Worm (Caenorhabditis elegans) whole organism, midembryonic: ENCODE results near the gene gtap-1.

Experiments used
- T22C8.4 ChIP-seq: fragments of 200-800 bp; sonication (Bioruptor generic); IDR thresholded peaks from 2 replicates; pipeline ENCODE4 v1.3.6; 2022; ENCODE audit warnings: missing genetic modification characterization, missing compliant biosample characterization
- cog-1 ChIP-seq: sonication (generic microtip); optimal IDR thresholded peaks from 2 replicates; lab custom pipeline; 2016; ENCODE audit warnings: missing genetic modification characterization, missing compliant biosample characterization
- flt-1 ChIP-seq: fragments of 200-800 bp; sonication (Bioruptor generic); IDR thresholded peaks from 2 replicates; pipeline ENCODE4 v1.3.6; 2022; ENCODE audit warnings: missing genetic modification characterization, missing compliant biosample characterization
- klf-2 ChIP-seq: fragments of 200-800 bp; sonication (Bioruptor generic); conservative IDR thresholded peaks from 2 replicates; pipeline ENCODE4 v1.3.6; 2022; ENCODE audit warnings: missing genetic modification reagents, missing genetic modification characterization, missing compliant biosample characterization
- med-1 ChIP-seq: sonication (generic microtip); optimal IDR thresholded peaks from 2 replicates; lab custom pipeline; 2017; ENCODE audit warnings: missing genetic modification characterization, mild to moderate bottlenecking, missing compliant biosample characterization, antibody characterized with exemption, missing genetic modification reagents; ENCODE audit not compliant: insufficient read depth
- ref-1 ChIP-seq: fragments of 200-800 bp; sonication (Bioruptor generic); conservative IDR thresholded peaks from 2 replicates; pipeline ENCODE4 v1.3.6; 2022; ENCODE audit warnings: missing genetic modification reagents, missing genetic modification characterization, missing compliant biosample characterization
- tab-1 ChIP-seq: fragments of 200-800 bp; sonication (Bioruptor generic); IDR thresholded peaks from 2 replicates; pipeline ENCODE4 v1.3.6; 2022; ENCODE audit warnings: missing genetic modification characterization, missing compliant biosample characterization
- ztf-23 ChIP-seq: fragments of 200-800 bp; sonication (Bioruptor generic); IDR thresholded peaks from 2 replicates; pipeline ENCODE4 v1.3.6; 2022; ENCODE audit warnings: missing genetic modification reagents, missing genetic modification characterization, missing compliant biosample characterization
- ztf-29 ChIP-seq: fragments of 200-800 bp; sonication (Bioruptor generic); IDR thresholded peaks from 2 replicates; pipeline ENCODE4 v1.3.6; 2022; ENCODE audit warnings: missing genetic modification reagents, missing genetic modification characterization, missing compliant biosample characterization

- TF ChIP-seq med-1 (GFP tag; lab: Kevin White, UChicago) (no peak), tab-1 (GFP tag; lab: Robert Waterston, UW) (no peak), ztf-29 (no peak), cog-1 (tag; lab: Kevin White, UChicago) (no peak), flt-1 (no peak), T22C8.4 (GFP tag; lab: Robert Waterston, UW) (no peak), ref-1 (GFP tag; lab: Robert Waterston, UW) (no peak), klf-2 (GFP tag; lab: Robert Waterston, UW) (no peak), ztf-23 (GFP tag; lab: Robert Waterston, UW) (no peak)
Measured at ce11 chrII:5865405-5866308, 32.6 kb upstream of the gtap-1 start, which contains the start of gene F55C12.19.
